Worm (Caenorhabditis elegans) whole organism, L1 larva: Measurements from ENCODE around the gene F22B8.7.
A peak's percentile ranks its signal among the peaks of the same experiment; 100 is the strongest.

Experiments used
- C04F5.9 ChIP-seq: sonication (generic microtip); optimal IDR thresholded peaks from 2 replicates; lab custom pipeline; 2016; ENCODE audit warnings: missing genetic modification characterization, missing compliant biosample characterization
- F16B12.6 ChIP-seq: fragments of 150-350 bp; optimal IDR thresholded peaks from 2 replicates; lab custom pipeline; 2014; ENCODE audit warnings: missing biosample characterization, missing genetic modification characterization
- Y116A8C.19 ChIP-seq: sonication (generic microtip); optimal IDR thresholded peaks from 2 replicates; lab custom pipeline; 2016; ENCODE audit warnings: missing compliant biosample characterization, missing genetic modification characterization, borderline replicate concordance
- aha-1 ChIP-seq: fragments of 150-350 bp; optimal IDR thresholded peaks from 2 replicates; lab custom pipeline; 2014; ENCODE audit warnings: missing biosample characterization, missing genetic modification characterization
- alr-1 ChIP-seq: fragments of 200-800 bp; sonication (Bioruptor generic); optimal IDR thresholded peaks from 2 replicates; lab custom pipeline; 2018; ENCODE audit warnings: borderline replicate concordance, mild to moderate bottlenecking, missing genetic modification characterization, missing compliant biosample characterization
- ama-1 ChIP-seq: fragments of 150-350 bp; optimal IDR thresholded peaks from 2 replicates; lab custom pipeline; 2014
- blmp-1 ChIP-seq: fragments of 150-350 bp; optimal IDR thresholded peaks from 2 replicates; lab custom pipeline; 2014; ENCODE audit warnings: missing biosample characterization, missing genetic modification characterization
- ceh-63 ChIP-seq: fragments of 200-800 bp; sonication (Bioruptor generic); optimal IDR thresholded peaks from 2 replicates; lab custom pipeline; 2018; ENCODE audit warnings: mild to moderate bottlenecking, missing genetic modification characterization, missing compliant biosample characterization
- ceh-82 ChIP-seq, 3 experiments: fragments of 150-350 bp in 1 of 3; sonication (generic microtip) in 2 of 3; optimal IDR thresholded peaks; 2 replicates each; lab custom pipeline; 2014 to 2017; ENCODE audit warnings: missing biosample characterization in 3 of 3, missing genetic modification characterization in 3 of 3
- ces-1 ChIP-seq: fragments of 150-350 bp; optimal IDR thresholded peaks from 2 replicates; lab custom pipeline; 2014; ENCODE audit warnings: missing biosample characterization, missing genetic modification reagents, missing genetic modification characterization
- dsc-1 ChIP-seq: sonication (generic microtip); optimal IDR thresholded peaks from 2 replicates; lab custom pipeline; 2016; ENCODE audit warnings: mild to moderate bottlenecking, missing genetic modification characterization, missing compliant biosample characterization
- efl-1 ChIP-seq, 4 experiments: fragments of 150-350 bp; optimal IDR thresholded peaks in 3 of 4; peaks in 1 of 4; 1 replicate in 1 of 4; 2 replicates in 3 of 4; lab custom pipeline; 2014; ENCODE audit warnings: missing biosample characterization in 2 of 4, missing genetic modification characterization in 2 of 4, missing genetic modification reagents in 2 of 4
- egl-27 ChIP-seq, 2 experiments: fragments of 150-350 bp in 1 of 2; sonication (generic microtip); optimal IDR thresholded peaks; 3 replicates each; lab custom pipeline; 2017 to 2018; ENCODE audit warnings: missing biosample characterization in 2 of 2, missing genetic modification characterization in 2 of 2, missing genetic modification reagents in 2 of 2
- elt-2 ChIP-seq: sonication (generic microtip); optimal IDR thresholded peaks from 2 replicates; lab custom pipeline; 2016; ENCODE audit warnings: missing genetic modification characterization, mild to moderate bottlenecking, inconsistent platforms, missing compliant biosample characterization, missing genetic modification reagents
- elt-3 ChIP-seq, 6 experiments: fragments of 150-350 bp in 1 of 6; sonication (generic microtip); optimal IDR thresholded peaks; 2 replicates each; lab custom pipeline; 2017 to 2018; ENCODE audit warnings: missing biosample characterization in 6 of 6, missing genetic modification characterization in 6 of 6, inconsistent platforms in 1 of 6
- ets-5 ChIP-seq: fragments of 200-800 bp; sonication (Bioruptor generic); IDR thresholded peaks from 2 replicates; pipeline ENCODE4 v1.3.6; 2022; ENCODE audit warnings: missing genetic modification characterization, missing compliant biosample characterization
- fkh-10 ChIP-seq: sonication (generic microtip); optimal IDR thresholded peaks from 2 replicates; lab custom pipeline; 2017; ENCODE audit warnings: missing biosample characterization, missing genetic modification reagents, missing genetic modification characterization
- fos-1 ChIP-seq: fragments of 150-350 bp; optimal IDR thresholded peaks from 2 replicates; lab custom pipeline; 2014; ENCODE audit warnings: missing biosample characterization, missing genetic modification characterization
- hlh-17 ChIP-seq: fragments of 200-800 bp; sonication (Bioruptor generic); optimal IDR thresholded peaks from 2 replicates; lab custom pipeline; 2018; ENCODE audit warnings: missing genetic modification characterization, mild to moderate bottlenecking, missing compliant biosample characterization, moderate library complexity, borderline replicate concordance
- irx-1 ChIP-seq: sonication (generic microtip); optimal IDR thresholded peaks from 2 replicates; lab custom pipeline; 2016; ENCODE audit warnings: missing genetic modification characterization, missing compliant biosample characterization
- isw-1 ChIP-seq: fragments of 200-800 bp; sonication (Bioruptor generic); IDR thresholded peaks from 2 replicates; pipeline ENCODE4 v1.3.6; 2022; ENCODE audit warnings: missing genetic modification characterization, missing compliant biosample characterization
- jun-1 ChIP-seq: fragments of 150-350 bp; optimal IDR thresholded peaks from 2 replicates; lab custom pipeline; 2014; ENCODE audit warnings: missing biosample characterization, missing genetic modification reagents, missing genetic modification characterization
- lin-13 ChIP-seq: fragments of 150-350 bp; optimal IDR thresholded peaks from 2 replicates; lab custom pipeline; 2014; ENCODE audit warnings: missing biosample characterization, missing genetic modification reagents, missing genetic modification characterization
- lin-35 ChIP-seq, 2 experiments: fragments of 150-350 bp; optimal IDR thresholded peaks; 2 replicates each; lab custom pipeline; 2014; ENCODE audit warnings: missing biosample characterization in 2 of 2, missing genetic modification characterization in 2 of 2, missing genetic modification reagents in 2 of 2
- lin-39 ChIP-seq: fragments of 150-350 bp; optimal IDR thresholded peaks from 2 replicates; lab custom pipeline; 2014; ENCODE audit warnings: missing biosample characterization, missing genetic modification reagents, missing genetic modification characterization
- mab-9 ChIP-seq: fragments of 200-800 bp; sonication (Bioruptor generic); IDR thresholded peaks from 2 replicates; pipeline ENCODE4 v1.3.6; 2022; ENCODE audit warnings: missing genetic modification reagents, missing genetic modification characterization, missing compliant biosample characterization
- mdl-1 ChIP-seq, 2 experiments: fragments of 150-350 bp; optimal IDR thresholded peaks; 2 replicates each; lab custom pipeline; 2014 to 2017; ENCODE audit warnings: missing biosample characterization in 2 of 2, missing genetic modification characterization in 2 of 2, inconsistent platforms in 1 of 2
- mef-2 ChIP-seq: fragments of 150-350 bp; optimal IDR thresholded peaks from 2 replicates; lab custom pipeline; 2014; ENCODE audit warnings: missing biosample characterization, missing genetic modification characterization
- mep-1 ChIP-seq: fragments of 150-350 bp; optimal IDR thresholded peaks from 2 replicates; lab custom pipeline; 2014; ENCODE audit warnings: missing biosample characterization, missing genetic modification characterization
- nhr-11 ChIP-seq: fragments of 150-350 bp; optimal IDR thresholded peaks from 2 replicates; lab custom pipeline; 2014; ENCODE audit warnings: missing biosample characterization, missing genetic modification characterization
- nhr-19 ChIP-seq: fragments of 200-800 bp; sonication (Bioruptor generic); conservative IDR thresholded peaks from 2 replicates; pipeline ENCODE4 v1.3.6; 2022; ENCODE audit warnings: missing genetic modification characterization, missing compliant biosample characterization
- nhr-20 ChIP-seq: sonication (generic microtip); optimal IDR thresholded peaks from 2 replicates; lab custom pipeline; 2016; ENCODE audit warnings: mild to moderate bottlenecking, missing genetic modification characterization, missing compliant biosample characterization
- nhr-28 ChIP-seq: fragments of 150-350 bp; optimal IDR thresholded peaks from 2 replicates; lab custom pipeline; 2014; ENCODE audit warnings: missing biosample characterization, missing genetic modification characterization
- nhr-47 ChIP-seq: sonication (generic microtip); optimal IDR thresholded peaks from 2 replicates; lab custom pipeline; 2016; ENCODE audit warnings: mild to moderate bottlenecking, missing genetic modification characterization, moderate library complexity, missing compliant biosample characterization
- nhr-76 ChIP-seq: sonication (generic microtip); optimal IDR thresholded peaks from 2 replicates; lab custom pipeline; 2017; ENCODE audit warnings: missing biosample characterization, missing genetic modification characterization
- nhr-85 ChIP-seq: sonication (generic microtip); peaks from one replicate; lab custom pipeline; 2016; ENCODE audit warnings: missing genetic modification characterization, inconsistent platforms, missing compliant biosample characterization
- nhr-90 ChIP-seq: sonication (generic microtip); optimal IDR thresholded peaks from 2 replicates; lab custom pipeline; 2016; ENCODE audit warnings: mild to moderate bottlenecking, missing genetic modification characterization, missing compliant biosample characterization; ENCODE audit not compliant: poor library complexity
- pag-3 ChIP-seq: sonication (generic microtip); optimal IDR thresholded peaks from 2 replicates; lab custom pipeline; 2017; ENCODE audit warnings: missing genetic modification characterization, mild to moderate bottlenecking, missing compliant biosample characterization, antibody characterized with exemption, borderline replicate concordance; ENCODE audit not compliant: insufficient read depth
- pqm-1 ChIP-seq: sonication (generic microtip); optimal IDR thresholded peaks from 3 replicates; lab custom pipeline; 2017; ENCODE audit warnings: missing biosample characterization, missing genetic modification characterization
- rnt-1 ChIP-seq: sonication (generic microtip); optimal IDR thresholded peaks from 2 replicates; lab custom pipeline; 2016; ENCODE audit warnings: mild to moderate bottlenecking, missing genetic modification characterization, moderate library complexity, missing compliant biosample characterization
- skn-1 ChIP-seq: fragments of 150-350 bp; optimal IDR thresholded peaks from 2 replicates; lab custom pipeline; 2014; ENCODE audit warnings: missing biosample characterization, missing genetic modification characterization
- snpc-4 ChIP-seq: fragments of 150-350 bp; optimal IDR thresholded peaks from 2 replicates; lab custom pipeline; 2014; ENCODE audit warnings: missing biosample characterization, missing genetic modification characterization
- snu-23 ChIP-seq: sonication (generic microtip); optimal IDR thresholded peaks from 2 replicates; lab custom pipeline; 2016; ENCODE audit warnings: missing genetic modification characterization, missing compliant biosample characterization
- sox-4 ChIP-seq: sonication (generic microtip); optimal IDR thresholded peaks from 2 replicates; lab custom pipeline; 2016; ENCODE audit warnings: missing genetic modification characterization, missing compliant biosample characterization
- tlp-1 ChIP-seq: fragments of 150-350 bp; optimal IDR thresholded peaks from 2 replicates; lab custom pipeline; 2014; ENCODE audit warnings: missing biosample characterization, missing genetic modification characterization
- unc-130 ChIP-seq: fragments of 150-350 bp; optimal IDR thresholded peaks from 2 replicates; lab custom pipeline; 2017; ENCODE audit warnings: missing biosample characterization, missing genetic modification characterization, inconsistent platforms
- unc-62 ChIP-seq: fragments of 150-350 bp; optimal IDR thresholded peaks from 2 replicates; lab custom pipeline; 2014; ENCODE audit warnings: missing biosample characterization, missing genetic modification reagents, missing genetic modification characterization
- unc-86 ChIP-seq: sonication (generic microtip); optimal IDR thresholded peaks from 2 replicates; lab custom pipeline; 2016; ENCODE audit warnings: missing genetic modification characterization, missing compliant biosample characterization
- xbp-1 ChIP-seq: sonication (generic microtip); optimal IDR thresholded peaks from 2 replicates; lab custom pipeline; 2016; ENCODE audit warnings: missing genetic modification characterization, missing compliant biosample characterization
- zip-4 ChIP-seq: fragments of 200-800 bp; sonication (Bioruptor generic); optimal IDR thresholded peaks from 2 replicates; lab custom pipeline; 2018; ENCODE audit warnings: mild to moderate bottlenecking, missing genetic modification characterization, moderate library complexity, missing compliant biosample characterization
- ztf-4 ChIP-seq: fragments of 150-350 bp; optimal IDR thresholded peaks from 2 replicates; lab custom pipeline; 2014; ENCODE audit warnings: missing biosample characterization, missing genetic modification characterization

F22B8.7 gene

DNA sequence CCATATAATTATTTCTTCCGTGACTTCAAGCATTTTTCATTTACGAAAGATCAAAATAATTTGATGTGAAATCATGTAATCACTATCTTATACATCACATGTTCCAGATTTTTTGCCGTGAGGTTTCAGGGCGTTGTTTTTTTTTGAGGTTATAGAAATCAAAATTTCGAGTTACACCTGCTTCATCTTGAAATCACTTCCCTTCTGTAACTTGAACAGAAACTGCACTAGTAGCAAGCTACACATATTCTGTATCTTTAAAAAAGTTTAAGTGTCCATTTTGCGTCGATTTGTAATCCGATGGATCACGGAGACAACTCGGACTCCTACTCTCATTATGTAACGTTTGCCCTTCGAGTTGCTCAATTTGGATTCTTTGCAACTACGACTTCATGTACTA, 3.7 kb upstream of the F22B8.7 start, which contains the start of gene F22B8.3:
Gene F22B8.3, plus strand, starts transcription at position 301 of the 400 bp plus-strand sequence.
- TF ChIP-seq hlh-17 (GFP tag; lab: Kevin White, UChicago), result no peak
- TF ChIP-seq efl-1 (optimal IDR thresholded peaks at IDR 0.05; lab: Kevin White, UChicago), result no peak
- TF ChIP-seq efl-1 (GFP tag; optimal IDR thresholded peaks at IDR 0.05 in 1 of 2; lab: Kevin White, UChicago), result peak in 1 of 2 experiments; percentile 58

DNA sequence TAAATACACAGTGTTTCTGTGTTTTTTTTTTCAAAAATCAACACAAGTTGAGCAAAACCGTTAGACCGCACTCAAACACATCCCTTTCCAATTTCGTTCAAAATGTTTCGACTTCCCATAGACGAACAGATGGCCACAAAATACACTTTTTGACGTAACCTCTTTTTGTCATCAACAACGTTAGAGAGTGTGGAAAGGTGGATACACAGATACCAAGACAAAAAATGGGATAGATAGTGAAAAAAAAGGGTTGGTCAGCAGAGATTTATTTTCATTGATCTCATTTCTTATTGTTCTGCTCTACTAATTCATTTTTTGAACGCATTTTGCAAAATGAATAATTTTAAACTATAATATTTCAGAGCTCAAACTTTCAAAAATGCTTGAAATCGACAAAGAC, 478 bp downstream of the F22B8.7 start:
- no peak for TF ChIP-seq fkh-10
- TF ChIP-seq nhr-90 (tag; lab: Kevin White, UChicago), result no peak
- TF ChIP-seq unc-130 (tag; lab: Kevin White, UChicago), result no peak
- TF ChIP-seq lin-13 (GFP tag; lab: Kevin White, UChicago), result no peak
- no peak for TF ChIP-seq nhr-47 (tag; lab: Kevin White, UChicago)
- TF ChIP-seq fos-1 (tag; lab: Kevin White, UChicago), result no peak
- TF ChIP-seq ceh-63 (GFP tag; lab: Kevin White, UChicago), result no peak
- TF ChIP-seq F16B12.6 (tag; lab: Kevin White, UChicago), result no peak
- no peak for TF ChIP-seq nhr-28
- TF ChIP-seq elt-3 (tag; optimal IDR thresholded peaks at IDR 0.05; lab: Kevin White, UChicago), result peak in 1 of 6 experiments; percentile 58
- TF ChIP-seq lin-35 (GFP tag; optimal IDR thresholded peaks at IDR 0.05; lab: Kevin White, UChicago), result no peak
- no peak for TF ChIP-seq mdl-1 (tag; optimal IDR thresholded peaks at IDR 0.05; lab: Kevin White, UChicago)
- no peak for TF ChIP-seq ces-1 (GFP tag; lab: Kevin White, UChicago)
- no peak for TF ChIP-seq alr-1
- no peak for TF ChIP-seq pqm-1 (tag; lab: Kevin White, UChicago)
- peak; percentile 39 for TF ChIP-seq nhr-20 (tag; lab: Kevin White, UChicago)
- peak; percentile 43 for TF ChIP-seq rnt-1 (tag; lab: Kevin White, UChicago)
- no peak for TF ChIP-seq ztf-4 (tag; lab: Kevin White, UChicago)
- TF ChIP-seq nhr-85 (tag; lab: Kevin White, UChicago), result no peak
- TF ChIP-seq C04F5.9 (tag; lab: Kevin White, UChicago), result no peak
- TF ChIP-seq sox-4 (tag; lab: Kevin White, UChicago), result no peak
- no peak for TF ChIP-seq irx-1 (tag; lab: Kevin White, UChicago)
- no peak for TF ChIP-seq pag-3 (tag; lab: Kevin White, UChicago)
- TF ChIP-seq elt-2 (tag; lab: Kevin White, UChicago), result no peak
- TF ChIP-seq unc-86 (tag; lab: Kevin White, UChicago), result no peak
- TF ChIP-seq snpc-4, result no peak
- no peak for TF ChIP-seq nhr-11 (tag; lab: Kevin White, UChicago)
- TF ChIP-seq nhr-76 (tag; lab: Kevin White, UChicago), result no peak
- no peak for TF ChIP-seq ets-5
- TF ChIP-seq Y116A8C.19, result no peak
- TF ChIP-seq unc-62 (GFP tag; lab: Kevin White, UChicago), result no peak
- TF ChIP-seq nhr-19 (GFP tag; lab: Robert Waterston, UW), result peak; percentile 28
- no peak for TF ChIP-seq zip-4
- no peak for TF ChIP-seq mab-9 (GFP tag; lab: Robert Waterston, UW)
- TF ChIP-seq hlh-17 (GFP tag; lab: Kevin White, UChicago), result no peak
- TF ChIP-seq xbp-1 (tag; lab: Kevin White, UChicago), result no peak
- TF ChIP-seq jun-1 (tag; lab: Kevin White, UChicago), result no peak
- TF ChIP-seq isw-1 (GFP tag; lab: Robert Waterston, UW), result no peak
- TF ChIP-seq skn-1 (tag; lab: Kevin White, UChicago), result peak; percentile 58
- TF ChIP-seq ceh-82 (tag; optimal IDR thresholded peaks at IDR 0.05; lab: Kevin White, UChicago), result no peak
- TF ChIP-seq blmp-1, result peak; percentile 81
- TF ChIP-seq ama-1, result no peak
- no peak for TF ChIP-seq dsc-1 (tag; lab: Kevin White, UChicago)
- no peak for TF ChIP-seq mef-2 (tag; lab: Kevin White, UChicago)
- TF ChIP-seq egl-27 (tag; optimal IDR thresholded peaks at IDR 0.05; lab: Kevin White, UChicago), result no peak
- TF ChIP-seq lin-39 (tag; lab: Kevin White, UChicago), result no peak
- TF ChIP-seq snu-23 (GFP tag; lab: Kevin White, UChicago), result no peak
- no peak for TF ChIP-seq aha-1 (tag; lab: Kevin White, UChicago)
- TF ChIP-seq mep-1 (tag; lab: Kevin White, UChicago), result peak; percentile 38
- no peak for TF ChIP-seq tlp-1 (tag; lab: Kevin White, UChicago)
